Worm (Caenorhabditis elegans) whole organism, early embryonic: ENCODE results near the gene F21C10.4.

ENCODE experiments used
- B0310.2 ChIP-seq: sonication (generic microtip); optimal IDR thresholded peaks from 2 replicates; lab custom pipeline; 2016; ENCODE audit warnings: mild to moderate bottlenecking, missing genetic modification characterization, missing compliant biosample characterization
- aly-1 ChIP-seq: sonication (generic microtip); optimal IDR thresholded peaks from 2 replicates; lab custom pipeline; 2016; ENCODE audit warnings: missing genetic modification characterization, missing compliant biosample characterization
- ama-1 ChIP-seq: fragments of 150-350 bp; optimal IDR thresholded peaks from 2 replicates; lab custom pipeline; 2014
- hmg-4 ChIP-seq: fragments of 200-800 bp; sonication (Bioruptor generic); optimal IDR thresholded peaks from 2 replicates; lab custom pipeline; 2018; ENCODE audit warnings: mild to moderate bottlenecking, missing genetic modification characterization, missing compliant biosample characterization
- hnd-1 ChIP-seq: sonication (generic microtip); optimal IDR thresholded peaks from 2 replicates; lab custom pipeline; 2016; ENCODE audit warnings: missing genetic modification characterization, missing compliant biosample characterization
- scrt-1 ChIP-seq: fragments of 200-800 bp; sonication (Bioruptor generic); IDR thresholded peaks from 2 replicates; pipeline ENCODE4 v1.3.6; 2022; ENCODE audit warnings: missing genetic modification characterization, missing compliant biosample characterization
- tbx-37 ChIP-seq: fragments of 200-800 bp; sonication (Bioruptor generic); conservative IDR thresholded peaks from 2 replicates; pipeline ENCODE4 v1.3.6; 2022; ENCODE audit warnings: missing genetic modification reagents, missing genetic modification characterization, missing compliant biosample characterization

ce11 chrV:9098280-9098973 lies 28.0 kb upstream of the F21C10.4 start, which contains the start of gene F21C10.9:
- TF ChIP-seq hnd-1 (tag; lab: Kevin White, UChicago) = no peak
- no peak for TF ChIP-seq scrt-1
- no peak for TF ChIP-seq B0310.2 (tag; lab: Kevin White, UChicago)
- TF ChIP-seq tbx-37 (GFP tag; lab: Robert Waterston, UW) = no peak
- TF ChIP-seq ama-1 (lab: Kevin White, UChicago) = no peak
- no peak for TF ChIP-seq hmg-4 (GFP tag; lab: Kevin White, UChicago)
- TF ChIP-seq aly-1 (tag; lab: Kevin White, UChicago) = no peak
